Fruit fly (Drosophila melanogaster): ENCODE results near the gene Hmgcr.

Gene Hmgcr

dm6 chr3R:23782456-23783402 lies 49.6 kb downstream of the Hmgcr start (continued):
- TF ChIP-seq Optix (GFP tag; IDR thresholded peaks at IDR 0.05) (peak; percentile 86), Atf6 (GFP tag; IDR thresholded peaks at IDR 0.05) (peak; percentile 71), CG4617 (GFP tag; optimal IDR thresholded peaks at IDR 0.05; ENCODE audit: borderline replicate concordance) (peak; percentile 64), CG30403 (GFP tag; optimal IDR thresholded peaks at IDR 0.05) (peak; percentile 92), CG34422 (GFP tag; IDR thresholded peaks at IDR 0.05) (peak; percentile 77), Oaz (GFP tag; IDR thresholded peaks at IDR 0.05) (no peak), MESR4 (GFP tag; optimal IDR thresholded peaks at IDR 0.05) (peak; percentile 29), dan (GFP tag; IDR thresholded peaks at IDR 0.05) (peak; percentile 77; the same call in 1 of the 2 replicates), vnd (GFP tag; IDR thresholded peaks at IDR 0.05; ENCODE audit: partially characterized antibody) (no peak), vvl (GFP tag; IDR thresholded peaks at IDR 0.05) (peak; percentile 94), CG14441 (GFP tag; IDR thresholded peaks at IDR 0.05) (peak; percentile 73), Fer3 (tag; optimal IDR thresholded peaks at IDR 0.05) (peak; percentile 53), gcm2 (GFP tag; optimal IDR thresholded peaks at IDR 0.05) (peak; percentile 58), sna (GFP tag; IDR thresholded peaks at IDR 0.05; ENCODE audit: partially characterized antibody) (0 out of 2 replicates have a peak, but pooled peaks have one; percentile 38), aop (GFP tag; IDR thresholded peaks at IDR 0.05) (peak; percentile 27; the same call in 1 of the 2 replicates), Lhr (GFP tag; optimal IDR thresholded peaks at IDR 0.05) (peak; percentile 71), HLH3B (GFP tag; IDR thresholded peaks at IDR 0.05) (peak; percentile 79), chn (GFP tag; optimal IDR thresholded peaks at IDR 0.05) (peak; percentile 78), CG2712 (tag; optimal IDR thresholded peaks at IDR 0.05) (peak; percentile 96), Jarid2 (GFP tag; optimal IDR thresholded peaks at IDR 0.05) (peak; percentile 54), B-H1 (GFP tag; IDR thresholded peaks at IDR 0.05) (peak; percentile 49; the same call in 2 of the 3 replicates), CG32772 (GFP tag; IDR thresholded peaks at IDR 0.05) (peak; percentile 86), Ravus (GFP tag; IDR thresholded peaks at IDR 0.05) (no peak; the same call in 1 of the 2 replicates), Bdp1 (GFP tag; optimal IDR thresholded peaks at IDR 0.05) (peak; percentile 72), Dek (tag; optimal IDR thresholded peaks at IDR 0.05) (peak; percentile 66), stc (GFP tag; IDR thresholded peaks at IDR 0.05) (peak; percentile 77), tap (tag; optimal IDR thresholded peaks at IDR 0.05) (peak; percentile 77), emc (GFP tag; optimal IDR thresholded peaks at IDR 0.05) (peak; percentile 8), pita (GFP tag; optimal IDR thresholded peaks at IDR 0.05) (no peak), CG13424 (tag; optimal IDR thresholded peaks at IDR 0.05) (peak; percentile 82), CG12744 (GFP tag; optimal IDR thresholded peaks at IDR 0.05) (peak; percentile 44), CG16863 (GFP tag; optimal IDR thresholded peaks at IDR 0.05) (peak; percentile 88), kay (GFP tag; optimal IDR thresholded peaks at IDR 0.05) (peak; percentile 72), E2f1 (GFP tag; IDR thresholded peaks at IDR 0.05) (peak; percentile 78), CG6683 (GFP tag; optimal IDR thresholded peaks at IDR 0.05) (peak; percentile 79), jing (GFP tag; optimal IDR thresholded peaks at IDR 0.05) (peak; percentile 89), sisA (GFP tag; IDR thresholded peaks at IDR 0.05) (peak; percentile 89), nom (GFP tag; optimal IDR thresholded peaks at IDR 0.05) (peak; percentile 46), hkb (optimal IDR thresholded peaks at IDR 0.05) (no peak), hkb (GFP tag; IDR thresholded peaks at IDR 0.05) (peak; percentile 80)

- TF ChIP-seq dpn (GFP tag; optimal IDR thresholded peaks at IDR 0.05) (no peak), sd (tag; optimal IDR thresholded peaks at IDR 0.05) (peak; percentile 30), Pdp1 (GFP tag; optimal IDR thresholded peaks at IDR 0.05) (peak in 1 of 2 experiments; percentile 32), CG8388 (GFP tag; optimal IDR thresholded peaks at IDR 0.05) (no peak), mirr (GFP tag; optimal IDR thresholded peaks at IDR 0.05) (peak; percentile 46), CG34376 (GFP tag; optimal IDR thresholded peaks at IDR 0.05) (peak; percentile 49), exex (tag; optimal IDR thresholded peaks at IDR 0.05) (peak; percentile 59), Nf-YC (tag; optimal IDR thresholded peaks at IDR 0.05) (peak; percentile 56)
Observed at dm6 chr3R:23783403-23783757, 50.3 kb downstream of the Hmgcr start.
